Worm (Caenorhabditis elegans): ENCODE data around the gene vpat-1.

Gene vpat-1

DNA sequence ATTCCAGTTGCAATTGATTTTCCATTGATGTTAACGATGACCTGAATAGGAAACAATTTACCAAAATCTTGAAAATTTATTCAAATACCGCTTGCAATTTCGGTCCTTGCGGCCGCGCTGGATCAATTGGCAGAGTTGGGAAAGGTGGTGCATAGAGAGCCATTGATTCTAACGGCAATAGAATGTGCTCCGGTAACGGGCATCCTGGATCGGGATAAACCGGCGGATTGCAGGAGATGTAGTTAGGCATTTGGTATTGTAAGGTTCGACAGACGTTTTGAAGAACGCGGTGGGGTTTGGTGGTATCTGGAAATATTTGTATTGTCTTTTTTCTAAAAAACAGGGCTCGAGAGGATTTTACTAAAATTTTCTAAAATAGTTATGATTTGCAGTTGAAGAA, 15.1 kb downstream of the vpat-1 start:
- TF ChIP-seq sea-2 (GFP tag; optimal IDR thresholded peaks at IDR 0.05) = no peak
- no peak for TF ChIP-seq nhr-77 (tag; optimal IDR thresholded peaks at IDR 0.05)
- TF ChIP-seq daf-12 (tag; optimal IDR thresholded peaks at IDR 0.05) = no peak
- TF ChIP-seq mml-1 (tag; optimal IDR thresholded peaks at IDR 0.05) = no peak
- no peak for TF ChIP-seq pqm-1 (tag; optimal IDR thresholded peaks at IDR 0.05)
- no peak for TF ChIP-seq egl-5 (tag; optimal IDR thresholded peaks at IDR 0.05)
- TF ChIP-seq mdl-1 (tag; optimal IDR thresholded peaks at IDR 0.05) = no peak
- TF ChIP-seq nhr-12 (tag; optimal IDR thresholded peaks at IDR 0.05) = no peak
- TF ChIP-seq ceh-82 (tag; optimal IDR thresholded peaks at IDR 0.05) = no peak
- no peak for TF ChIP-seq elt-2 (tag; optimal IDR thresholded peaks at IDR 0.05)
- TF ChIP-seq fos-1 (tag; optimal IDR thresholded peaks at IDR 0.05) = no peak
- no peak for TF ChIP-seq tbx-2 (tag; optimal IDR thresholded peaks at IDR 0.05)
- no peak for TF ChIP-seq nhr-237 (tag; optimal IDR thresholded peaks at IDR 0.05)

DNA sequence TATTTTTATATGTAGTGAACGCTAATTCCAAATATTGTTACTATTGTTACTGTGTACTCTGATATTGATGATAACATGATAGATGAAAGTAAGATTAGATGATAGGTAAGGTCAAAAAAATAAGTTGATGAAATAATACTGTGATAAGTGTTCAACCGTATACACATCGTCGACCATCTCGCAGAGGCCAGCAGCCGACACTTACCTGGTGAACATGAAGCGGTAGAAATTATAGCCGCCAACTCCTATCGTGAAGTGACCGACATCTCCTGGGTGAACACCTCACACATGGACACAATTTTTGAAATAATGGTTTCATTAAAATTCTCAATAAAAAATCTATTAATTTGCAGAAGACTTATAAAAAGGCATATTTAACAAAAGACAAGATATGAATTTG, 18.6 kb downstream of the vpat-1 start:
- no peak for TF ChIP-seq tbx-2 (tag; optimal IDR thresholded peaks at IDR 0.05)
- no peak for TF ChIP-seq unc-39 (tag; optimal IDR thresholded peaks at IDR 0.05)
- TF ChIP-seq fos-1 (tag; optimal IDR thresholded peaks at IDR 0.05) = no peak
- TF ChIP-seq nhr-77 (tag; optimal IDR thresholded peaks at IDR 0.05) = no peak
- no peak for TF ChIP-seq ztf-4 (tag; optimal IDR thresholded peaks at IDR 0.05)
- no peak for TF ChIP-seq R02D3.7 (tag; optimal IDR thresholded peaks at IDR 0.05)
- no peak for TF ChIP-seq nhr-11 (tag; optimal IDR thresholded peaks at IDR 0.05)
- TF ChIP-seq pqm-1 (tag; optimal IDR thresholded peaks at IDR 0.05) = no peak
- TF ChIP-seq nhr-76 (tag; optimal IDR thresholded peaks at IDR 0.05) = no peak
- TF ChIP-seq daf-12 (tag; optimal IDR thresholded peaks at IDR 0.05) = no peak
- TF ChIP-seq ceh-28 (tag; optimal IDR thresholded peaks at IDR 0.05) = no peak
- no peak for TF ChIP-seq lin-39 (tag; optimal IDR thresholded peaks at IDR 0.05)
- no peak for TF ChIP-seq nhr-67 (tag; optimal IDR thresholded peaks at IDR 0.05)
- TF ChIP-seq egl-5 (tag; optimal IDR thresholded peaks at IDR 0.05) = no peak
- no peak for TF ChIP-seq mdl-1 (tag; optimal IDR thresholded peaks at IDR 0.05)
- TF ChIP-seq hmg-11 (tag; optimal IDR thresholded peaks at IDR 0.05) = no peak

DNA sequence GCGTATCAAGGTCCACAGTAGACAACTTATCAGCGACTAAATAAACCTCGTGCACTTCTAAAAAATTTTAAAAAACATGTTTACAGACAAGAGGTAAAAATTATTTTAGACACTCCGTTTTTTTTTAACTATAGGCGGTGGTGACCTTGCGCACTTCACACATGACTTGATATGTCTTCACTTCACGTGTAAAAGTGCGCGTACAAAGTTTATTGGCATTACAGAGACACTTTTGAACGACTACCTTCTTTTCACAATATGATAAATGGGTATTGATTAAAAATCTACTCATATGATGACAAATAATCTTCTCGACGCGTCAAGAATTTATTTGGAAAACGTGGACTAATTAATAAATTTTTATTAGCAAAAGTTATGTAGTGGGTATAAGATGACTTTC, 19.3 kb downstream of the vpat-1 start:
- TF ChIP-seq lin-39 (tag; optimal IDR thresholded peaks at IDR 0.05) = no peak
- no peak for TF ChIP-seq ceh-16 (tag; optimal IDR thresholded peaks at IDR 0.05)
- TF ChIP-seq ceh-82 (tag; optimal IDR thresholded peaks at IDR 0.05) = no peak
- TF ChIP-seq tbx-2 (tag; optimal IDR thresholded peaks at IDR 0.05) = no peak
- peak; percentile 72 for TF ChIP-seq nhr-25 (tag; optimal IDR thresholded peaks at IDR 0.05)
- no peak for TF ChIP-seq lin-15B (tag; optimal IDR thresholded peaks at IDR 0.05)
- no peak for TF ChIP-seq ama-1 (optimal IDR thresholded peaks at IDR 0.05)
- TF ChIP-seq daf-12 (tag; optimal IDR thresholded peaks at IDR 0.05) = no peak
- TF ChIP-seq nhr-76 (tag; optimal IDR thresholded peaks at IDR 0.05) = no peak
- TF ChIP-seq nhr-43 (tag; optimal IDR thresholded peaks at IDR 0.05; ENCODE audit: poor library complexity, severe bottlenecking) = peak; percentile 57
- TF ChIP-seq nhr-23 (tag; optimal IDR thresholded peaks at IDR 0.05) = peak; percentile 21
- TF ChIP-seq fkh-2 (tag; optimal IDR thresholded peaks at IDR 0.05) = no peak
- TF ChIP-seq zag-1 (tag; optimal IDR thresholded peaks at IDR 0.05) = no peak
- no peak for TF ChIP-seq mml-1 (tag; optimal IDR thresholded peaks at IDR 0.05)
- no peak for TF ChIP-seq unc-62 (GFP tag; optimal IDR thresholded peaks at IDR 0.05)

DNA sequence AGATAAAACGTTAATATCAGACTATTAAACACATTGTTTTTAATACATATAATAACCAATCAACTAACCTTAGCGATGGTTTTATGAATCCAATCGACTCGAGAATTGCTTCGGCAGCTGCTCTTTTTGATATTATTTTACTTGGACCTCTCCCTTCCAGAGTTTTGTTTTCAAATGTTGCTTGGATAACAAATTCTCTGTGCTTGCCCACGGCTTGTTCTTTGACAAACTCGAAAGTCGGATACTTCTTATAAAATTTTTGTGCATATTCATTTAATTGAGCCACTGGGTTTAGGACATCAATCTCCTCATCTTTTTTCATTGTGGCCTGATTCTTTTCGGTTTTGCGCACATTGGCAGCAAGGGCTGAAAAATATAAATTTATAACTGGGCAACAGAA, 21.0 kb downstream of the vpat-1 start, which contains the start of gene F55A4.3:
TSS of gene F55A4.3 (minus strand) at position 101 of the 400 bp plus-strand sequence.
- TF ChIP-seq fos-1 (tag; optimal IDR thresholded peaks at IDR 0.05) (no peak), ZK546.5 (tag; optimal IDR thresholded peaks at IDR 0.05) (no peak), ztf-11 (tag; optimal IDR thresholded peaks at IDR 0.05) (no peak), nfya-1 (tag; optimal IDR thresholded peaks at IDR 0.05; ENCODE audit: insufficient read depth) (no peak), pha-4 (tag; optimal IDR thresholded peaks at IDR 0.05) (no peak), ama-1 (optimal IDR thresholded peaks at IDR 0.05) (no peak), nhr-237 (tag; optimal IDR thresholded peaks at IDR 0.05) (no peak), eor-1 (tag; optimal IDR thresholded peaks at IDR 0.05) (no peak), nhr-76 (tag; optimal IDR thresholded peaks at IDR 0.05) (no peak), nhr-67 (tag; optimal IDR thresholded peaks at IDR 0.05) (no peak), tbx-2 (tag; optimal IDR thresholded peaks at IDR 0.05) (no peak), aly-2 (tag; optimal IDR thresholded peaks at IDR 0.05) (no peak)

Measured in whole organism, L3 larva.